Fruit fly (Drosophila melanogaster): Measurements from ENCODE around the gene scat.

scat gene

dm6 chr2L:9416244-9416758 lies 14.9 kb upstream of the scat start, which contains the start of gene Mco1:
Gene Mco1 (plus strand): TSS chr2L:9416588.
- no peak for TF ChIP-seq Myc (optimal IDR thresholded peaks at IDR 0.05)
- TF ChIP-seq dl (GFP tag; optimal IDR thresholded peaks at IDR 0.05; ENCODE audit: insufficient read depth in 1 of 2, partially characterized antibody in 2 of 2), result peak in 1 of 2 experiments; percentile 30
- TF ChIP-seq Dif (GFP tag; optimal IDR thresholded peaks at IDR 0.05; ENCODE audit: partially characterized antibody), result peak; percentile 45
- no peak for TF ChIP-seq N (GFP tag; optimal IDR thresholded peaks at IDR 0.05)

dm6 chr2L:9420660-9421059 lies 10.5 kb upstream of the scat start:
- TF ChIP-seq jim (GFP tag; optimal IDR thresholded peaks at IDR 0.05) (no peak), dsf (GFP tag; optimal IDR thresholded peaks at IDR 0.05; ENCODE audit: borderline replicate concordance) (no peak), dl (GFP tag; optimal IDR thresholded peaks at IDR 0.05; ENCODE audit: insufficient read depth in 1 of 2, partially characterized antibody in 2 of 2) (no peak)

- TF ChIP-seq HLH106 (tag; optimal IDR thresholded peaks at IDR 0.05) (no peak), Jra (GFP tag; optimal IDR thresholded peaks at IDR 0.05) (no peak), rgr (GFP tag; optimal IDR thresholded peaks at IDR 0.05) (no peak), lola (GFP tag; optimal IDR thresholded peaks at IDR 0.05) (no peak), usp (GFP tag; optimal IDR thresholded peaks at IDR 0.05) (no peak), CG32264 (GFP tag; optimal IDR thresholded peaks at IDR 0.05) (no peak), dmrt93B (GFP tag; optimal IDR thresholded peaks at IDR 0.05) (no peak), Sp1 (GFP tag; optimal IDR thresholded peaks at IDR 0.05) (no peak), Myc (optimal IDR thresholded peaks at IDR 0.05) (no peak), h (GFP tag; optimal IDR thresholded peaks at IDR 0.05) (no peak), sv (GFP tag; optimal IDR thresholded peaks at IDR 0.05) (no peak), Dif (GFP tag; optimal IDR thresholded peaks at IDR 0.05; ENCODE audit: partially characterized antibody) (no peak), Hr78 (GFP tag; optimal IDR thresholded peaks at IDR 0.05) (no peak), fru (GFP tag; optimal IDR thresholded peaks at IDR 0.05) (no peak), CrebA (GFP tag; optimal IDR thresholded peaks at IDR 0.05; ENCODE audit: borderline replicate concordance) (no peak), sage (GFP tag; optimal IDR thresholded peaks at IDR 0.05) (no peak), Rel (GFP tag; optimal IDR thresholded peaks at IDR 0.05) (no peak), Rel (tag; optimal IDR thresholded peaks at IDR 0.05) (no peak)
Observed at dm6 chr2L:9421312-9421711, 9.9 kb upstream of the scat start.

dm6 chr2L:9424193-9424592 lies 7.0 kb upstream of the scat start:
- TF ChIP-seq Hr78 (GFP tag; optimal IDR thresholded peaks at IDR 0.05), result no peak
- TF ChIP-seq ey (GFP tag; optimal IDR thresholded peaks at IDR 0.05), result no peak
- TF ChIP-seq Dif (GFP tag; optimal IDR thresholded peaks at IDR 0.05; ENCODE audit: partially characterized antibody), result no peak
- TF ChIP-seq fru (GFP tag; optimal IDR thresholded peaks at IDR 0.05), result no peak
- TF ChIP-seq h (GFP tag; optimal IDR thresholded peaks at IDR 0.05), result no peak
- no peak for TF ChIP-seq CG32264 (GFP tag; optimal IDR thresholded peaks at IDR 0.05)
- no peak for TF ChIP-seq dl (GFP tag; optimal IDR thresholded peaks at IDR 0.05; ENCODE audit: insufficient read depth in 1 of 2, partially characterized antibody in 2 of 2)

- TF ChIP-seq usp (GFP tag; optimal IDR thresholded peaks at IDR 0.05) (no peak), h (GFP tag; optimal IDR thresholded peaks at IDR 0.05) (no peak), GATAd (GFP tag; optimal IDR thresholded peaks at IDR 0.05) (no peak), sage (GFP tag; optimal IDR thresholded peaks at IDR 0.05) (no peak), fru (GFP tag; optimal IDR thresholded peaks at IDR 0.05) (no peak), ey (GFP tag; optimal IDR thresholded peaks at IDR 0.05) (no peak), br (GFP tag; optimal IDR thresholded peaks at IDR 0.05) (no peak), rgr (GFP tag; optimal IDR thresholded peaks at IDR 0.05) (no peak), dsf (GFP tag; optimal IDR thresholded peaks at IDR 0.05; ENCODE audit: borderline replicate concordance) (no peak), Jra (GFP tag; optimal IDR thresholded peaks at IDR 0.05) (no peak), Hnf4 (GFP tag; optimal IDR thresholded peaks at IDR 0.05) (no peak), Hr83 (GFP tag; optimal IDR thresholded peaks at IDR 0.05; ENCODE audit: poor library complexity, severe bottlenecking) (no peak), Dfd (GFP tag; optimal IDR thresholded peaks at IDR 0.05) (no peak), brk (GFP tag; optimal IDR thresholded peaks at IDR 0.05) (no peak), dmrt93B (GFP tag; optimal IDR thresholded peaks at IDR 0.05) (no peak), Hr78 (GFP tag; optimal IDR thresholded peaks at IDR 0.05) (no peak)
Observed at dm6 chr2L:9426534-9426933, 4.7 kb upstream of the scat start, which contains the start of gene Fbp2. Gene Fbp2 (plus strand): TSS chr2L:9426784.

- no peak for TF ChIP-seq Jra (GFP tag; optimal IDR thresholded peaks at IDR 0.05)
- no peak for TF ChIP-seq foxo (GFP tag; optimal IDR thresholded peaks at IDR 0.05)
- no peak for TF ChIP-seq CG9705 (GFP tag; optimal IDR thresholded peaks at IDR 0.05)
- TF ChIP-seq pan (optimal IDR thresholded peaks at IDR 0.05), result no peak
- no peak for TF ChIP-seq rgr (GFP tag; optimal IDR thresholded peaks at IDR 0.05)
- TF ChIP-seq Vsx2 (GFP tag; optimal IDR thresholded peaks at IDR 0.05; ENCODE audit: partially characterized antibody), result no peak
- no peak for TF ChIP-seq h (GFP tag; optimal IDR thresholded peaks at IDR 0.05)
- TF ChIP-seq Hr78 (GFP tag; optimal IDR thresholded peaks at IDR 0.05), result no peak
- no peak for TF ChIP-seq Myc (optimal IDR thresholded peaks at IDR 0.05)
- no peak for TF ChIP-seq N (GFP tag; optimal IDR thresholded peaks at IDR 0.05)
- TF ChIP-seq Rel (GFP tag; optimal IDR thresholded peaks at IDR 0.05), result no peak
- TF ChIP-seq Rel (tag; optimal IDR thresholded peaks at IDR 0.05), result no peak
- TF ChIP-seq lola (GFP tag; optimal IDR thresholded peaks at IDR 0.05), result no peak
- no peak for TF ChIP-seq dmrt93B (GFP tag; optimal IDR thresholded peaks at IDR 0.05)
Observed at dm6 chr2L:9427570-9427969, 3.6 kb upstream of the scat start, which contains the start of gene CG42847. Gene CG42847 (plus strand): TSS chr2L:9427870.

Measured in whole organism, wandering third instar larva.